Worm (Caenorhabditis elegans) whole organism, L4/young adult: ENCODE measurements around the gene Y38H6C.9.

Experiments
- W03F9.2 ChIP-seq: fragments of 150-350 bp; optimal IDR thresholded peaks from 2 replicates; lab custom pipeline; 2014; ENCODE audit warnings: missing biosample characterization, missing genetic modification characterization
- him-1 ChIP-seq: sonication (generic microtip); optimal IDR thresholded peaks from 2 replicates; lab custom pipeline; 2016; ENCODE audit warnings: missing genotype, missing genetic modification reagents, missing genetic modification characterization, missing compliant biosample characterization

DNA sequence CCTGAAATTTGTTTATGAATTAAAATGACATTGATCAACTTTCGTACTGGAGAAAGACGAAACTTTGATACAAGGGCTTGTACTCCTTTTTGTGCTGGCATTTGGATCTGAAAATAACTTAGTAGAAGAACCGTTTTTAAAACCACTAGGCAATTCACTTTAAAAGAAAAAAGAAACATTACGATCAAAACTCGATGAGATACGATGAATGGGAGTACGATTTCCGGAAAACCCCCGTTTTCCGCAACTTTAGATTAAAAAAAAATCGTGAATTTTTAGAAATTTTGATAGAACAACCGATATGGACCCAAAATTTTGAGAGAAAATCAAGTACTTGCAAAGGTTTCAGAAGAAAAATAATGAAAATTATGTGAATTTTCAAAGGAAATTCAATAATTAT lies 51.7 kb downstream of the Y38H6C.9 start, which contains the start of gene B0250.8:
- TF ChIP-seq him-1 (tag; lab: Kevin White, UChicago) (no peak), W03F9.2 (no peak)
